Worm (Caenorhabditis elegans): ENCODE data around the gene nep-4.

The nep-4 gene

DNA sequence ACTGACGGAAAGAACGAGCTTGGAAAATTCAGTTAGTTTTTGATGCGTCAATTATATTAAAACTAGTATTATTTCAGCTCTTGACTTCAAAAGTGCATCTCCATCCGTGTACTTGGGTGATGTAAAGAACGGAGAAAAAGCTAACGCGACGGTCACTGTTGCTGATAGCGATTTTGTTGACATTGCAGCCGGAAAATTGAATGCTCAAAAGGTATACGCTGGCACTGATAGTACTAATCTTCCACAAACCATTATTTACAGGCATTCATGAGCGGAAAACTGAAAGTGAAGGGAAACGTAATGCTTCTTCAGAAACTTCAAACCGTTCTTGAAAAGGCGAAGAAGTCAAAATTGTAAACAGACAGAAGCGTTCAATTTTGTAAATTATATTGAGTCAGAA is 43.6 kb downstream of the nep-4 start (continued):
- TF ChIP-seq snpc-4 (tag; optimal IDR thresholded peaks at IDR 0.05) (no peak), F10B5.3 (tag; optimal IDR thresholded peaks at IDR 0.05) (no peak), snpc-1.2 (GFP tag; IDR thresholded peaks at IDR 0.05) (no peak), F37D6.2 (tag; optimal IDR thresholded peaks at IDR 0.05) (no peak), ama-1 (optimal IDR thresholded peaks at IDR 0.05) (no peak), ztf-11 (tag; optimal IDR thresholded peaks at IDR 0.05) (no peak), nhr-102 (tag; optimal IDR thresholded peaks at IDR 0.05) (no peak), unc-62 (GFP tag; optimal IDR thresholded peaks at IDR 0.05 in 1 of 2) (no peak), unc-62 (tag; optimal IDR thresholded peaks at IDR 0.05) (no peak), daf-8 (GFP tag; IDR thresholded peaks at IDR 0.05) (no peak), lsy-2 (tag; optimal IDR thresholded peaks at IDR 0.05) (no peak), zfp-3 (GFP tag; conservative IDR thresholded peaks at IDR 0.05) (no peak), dmd-6 (GFP tag; IDR thresholded peaks at IDR 0.05) (peak; percentile 38; the same call in 1 of the 2 replicates), T26A8.4 (GFP tag; IDR thresholded peaks at IDR 0.05) (no peak), ztf-7 (tag; optimal IDR thresholded peaks at IDR 0.05) (no peak), nhr-25 (tag; optimal IDR thresholded peaks at IDR 0.05; ENCODE audit: borderline replicate concordance, insufficient read depth) (no peak), nhr-48 (tag; optimal IDR thresholded peaks at IDR 0.05) (no peak), dmd-8 (GFP tag; IDR thresholded peaks at IDR 0.05) (no peak), daf-16 (GFP tag; optimal IDR thresholded peaks at IDR 0.05) (no peak), daf-16 (tag; optimal IDR thresholded peaks at IDR 0.05) (peak; percentile 95)

DNA sequence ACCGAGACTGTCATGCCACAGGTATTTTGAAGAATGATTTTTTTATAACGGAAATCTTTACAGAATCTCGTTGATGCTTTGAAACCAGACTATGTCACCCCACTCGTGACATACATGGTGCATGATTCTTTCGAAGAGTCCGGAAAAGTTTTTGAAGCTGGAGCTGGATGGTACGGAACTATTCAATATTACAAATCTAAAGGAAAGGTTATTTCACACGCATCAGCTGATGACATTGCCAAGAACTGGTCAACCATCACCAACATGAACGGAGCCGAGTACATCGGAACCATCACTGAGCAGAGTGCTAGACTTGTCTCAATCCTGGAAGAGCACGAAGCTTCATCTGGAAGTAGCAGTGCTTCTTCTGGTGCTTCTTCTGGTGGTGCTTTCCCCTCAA is 44.1 kb downstream of the nep-4 start:
- TF ChIP-seq F26F4.8 (GFP tag; conservative IDR thresholded peaks at IDR 0.05), result no peak
- peak in 1 of 2 experiments; percentile 94 for TF ChIP-seq unc-62 (GFP tag; optimal IDR thresholded peaks at IDR 0.05 in 1 of 2)
- no peak for TF ChIP-seq unc-62 (tag; optimal IDR thresholded peaks at IDR 0.05)

DNA sequence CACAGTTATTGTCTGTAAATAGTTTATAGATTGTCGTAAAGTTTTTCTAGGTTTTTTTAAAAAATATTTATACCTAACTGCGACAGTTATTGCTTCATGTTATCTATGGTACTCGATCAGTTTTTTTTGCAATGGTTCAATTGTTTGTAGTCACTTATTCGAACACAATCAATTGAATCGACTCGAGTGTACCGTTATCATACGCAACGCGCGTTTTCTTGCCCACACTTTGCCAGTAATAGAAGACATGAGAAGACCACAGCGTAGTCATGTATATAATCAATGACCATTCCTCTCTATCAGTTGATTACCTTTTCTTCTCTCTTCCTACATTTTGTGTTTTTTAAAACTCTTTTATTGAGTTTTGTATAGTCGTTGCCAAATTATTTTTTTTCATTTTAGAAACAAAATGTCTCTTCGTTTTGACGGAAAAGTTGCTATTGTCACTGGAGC is 45.2 kb downstream of the nep-4 start, which contains the start of gene dhs-28:
TSS of gene dhs-28 (plus strand) at position 403 of the 453 bp plus-strand sequence.
- TF ChIP-seq ceh-82 (tag; optimal IDR thresholded peaks at IDR 0.05) (no peak), pqm-1 (tag; optimal IDR thresholded peaks at IDR 0.05) (peak; percentile 44), ztf-11 (tag; optimal IDR thresholded peaks at IDR 0.05) (no peak), ztf-7 (tag; optimal IDR thresholded peaks at IDR 0.05) (no peak), lin-38 (GFP tag; IDR thresholded peaks at IDR 0.05) (no peak), Y75B8A.6 (GFP tag; IDR thresholded peaks at IDR 0.05) (no peak), egl-43 (GFP tag; IDR thresholded peaks at IDR 0.05) (no peak), dmd-9 (GFP tag; IDR thresholded peaks at IDR 0.05) (no peak), ceh-20 (GFP tag; IDR thresholded peaks at IDR 0.05) (no peak), mep-1 (tag; optimal IDR thresholded peaks at IDR 0.05) (peak; percentile 47), Y5F2A.4 (GFP tag; optimal IDR thresholded peaks at IDR 0.05) (no peak), dmd-6 (GFP tag; IDR thresholded peaks at IDR 0.05) (peak; percentile 69), F37D6.2 (tag; optimal IDR thresholded peaks at IDR 0.05) (no peak), unc-62 (GFP tag; optimal IDR thresholded peaks at IDR 0.05 in 1 of 2) (no peak), unc-62 (tag; optimal IDR thresholded peaks at IDR 0.05) (no peak), F44E2.7 (GFP tag; IDR thresholded peaks at IDR 0.05) (no peak), daf-16 (GFP tag; optimal IDR thresholded peaks at IDR 0.05) (no peak), daf-16 (tag; optimal IDR thresholded peaks at IDR 0.05) (peak; percentile 96), R02D3.7 (tag; optimal IDR thresholded peaks at IDR 0.05) (no peak), aly-2 (tag; optimal IDR thresholded peaks at IDR 0.05) (no peak), ctbp-1 (GFP tag; IDR thresholded peaks at IDR 0.05) (no peak), F49E8.2 (tag; optimal IDR thresholded peaks at IDR 0.05; ENCODE audit: borderline replicate concordance) (no peak), nhr-41 (GFP tag; IDR thresholded peaks at IDR 0.05) (no peak), jun-1 (tag; optimal IDR thresholded peaks at IDR 0.05) (peak; percentile 20), nhr-102 (tag; optimal IDR thresholded peaks at IDR 0.05) (peak; percentile 6), hlh-30 (tag; optimal IDR thresholded peaks at IDR 0.05; ENCODE audit: insufficient read depth) (peak; percentile 82), D1046.2 (GFP tag; IDR thresholded peaks at IDR 0.05) (no peak), T26A8.4 (GFP tag; IDR thresholded peaks at IDR 0.05) (no peak), unc-130 (GFP tag; optimal IDR thresholded peaks at IDR 0.05) (no peak), vab-7 (GFP tag; IDR thresholded peaks at IDR 0.05) (no peak), lin-29 (GFP tag; IDR thresholded peaks at IDR 0.05) (no peak), mxl-3 (GFP tag; optimal IDR thresholded peaks at IDR 0.05) (peak; percentile 14), zfp-2 (tag; optimal IDR thresholded peaks at IDR 0.05) (no peak), lin-39 (tag; optimal IDR thresholded peaks at IDR 0.05) (no peak), set-16 (GFP tag; IDR thresholded peaks at IDR 0.05) (no peak), cey-2 (tag; optimal IDR thresholded peaks at IDR 0.05; ENCODE audit: borderline replicate concordance, insufficient read depth) (no peak)

Data from whole organism, L4 larva.